Fruit fly (Drosophila melanogaster) whole organism, embryonic: ENCODE measurements around the gene ben.
A peak's percentile ranks its signal among the peaks of the same experiment; 100 is the strongest.

Experiments
- CG10274 ChIP-seq: fragments of 200-800 bp; sonication (Bioruptor generic); optimal IDR thresholded peaks from 3 replicates; lab custom pipeline; 2017; ENCODE audit warnings: missing biosample characterization, mild to moderate bottlenecking, missing genetic modification characterization
- CG10979 ChIP-seq: fragments of 200-800 bp; sonication (Bioruptor generic); optimal IDR thresholded peaks from 2 replicates; lab custom pipeline; 2018; ENCODE audit warnings: missing biosample characterization, mild to moderate bottlenecking, missing genetic modification characterization, moderate library complexity
- CG14014 ChIP-seq: fragments of 200-800 bp; sonication (Bioruptor generic); IDR thresholded peaks from 2 replicates; pipeline ENCODE4 v1.3.6; 2022; ENCODE audit warnings: missing biosample characterization, missing genetic modification characterization
- CG17328 ChIP-seq: fragments of 200-800 bp; sonication (Bioruptor generic); IDR thresholded peaks from 2 replicates; pipeline ENCODE4 v1.3.6; 2022; ENCODE audit warnings: missing biosample characterization, missing genetic modification characterization
- CG34376 ChIP-seq: fragments of 200-800 bp; sonication (Bioruptor generic); optimal IDR thresholded peaks from 2 replicates; lab custom pipeline; 2018; ENCODE audit warnings: missing biosample characterization, mild to moderate bottlenecking, missing genetic modification characterization
- Dll ChIP-seq: fragments of 200-800 bp; sonication (Bioruptor generic); IDR thresholded peaks from 4 replicates; pipeline ENCODE4 v1.3.6; 2022; ENCODE audit warnings: missing biosample characterization, missing genetic modification characterization; ENCODE audit not compliant: partially characterized antibody
- Lpt ChIP-seq: fragments of >200 bp; optimal IDR thresholded peaks from 2 replicates; lab custom pipeline; 2018; ENCODE audit warnings: missing biosample characterization, missing genetic modification characterization
- cad ChIP-seq: fragments of >200 bp; optimal IDR thresholded peaks from 2 replicates; lab custom pipeline; 2017; ENCODE audit warnings: missing biosample characterization, missing genetic modification characterization
- ham ChIP-seq: fragments of 200-800 bp; sonication (Bioruptor generic); IDR thresholded peaks from 2 replicates; pipeline ENCODE4 v1.3.6; 2022; ENCODE audit warnings: missing biosample characterization, missing genetic modification characterization

DNA sequence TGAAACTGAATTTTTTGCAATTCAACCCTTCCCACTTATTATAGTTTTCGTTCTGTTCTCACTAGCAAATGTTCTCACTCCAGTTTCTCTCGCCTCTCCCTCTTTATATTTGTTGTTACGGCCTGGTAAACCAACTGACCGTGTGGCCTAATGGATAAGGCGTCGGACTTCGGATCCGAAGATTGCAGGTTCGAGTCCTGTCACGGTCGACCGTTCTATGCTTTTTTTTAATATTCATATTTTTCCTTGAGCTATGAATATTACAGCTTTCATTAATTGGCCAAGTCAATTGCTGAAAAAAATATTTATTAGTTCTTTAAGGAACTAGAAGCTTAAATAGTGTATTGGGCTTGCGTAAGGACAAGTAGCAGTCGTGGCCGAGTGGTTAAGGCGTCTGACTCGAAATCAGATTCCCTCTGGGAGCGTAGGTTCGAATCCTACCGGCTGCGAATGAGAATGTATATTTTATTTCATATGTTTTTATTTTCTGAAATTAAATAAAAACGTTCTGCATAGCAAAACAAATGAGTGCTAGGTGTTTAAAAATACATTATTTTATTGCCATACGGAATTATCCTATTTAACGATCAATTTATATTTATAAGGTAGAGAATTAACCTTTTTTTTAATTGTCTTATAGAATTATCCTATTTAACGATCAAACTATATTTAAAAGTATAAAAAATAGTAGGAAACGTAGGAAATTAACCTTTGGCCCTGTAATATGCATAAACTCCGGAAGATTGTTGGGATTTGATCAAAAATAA lies 18.7 kb downstream of the ben start:
- TF ChIP-seq Lpt (GFP tag; lab: Kevin White, UChicago) (no peak), CG10979 (tag; lab: Kevin White, UChicago) (no peak), CG10274 (GFP tag; lab: Kevin White, UChicago) (no peak), CG17328 (no peak), ham (no peak), cad (GFP tag; lab: Kevin White, UChicago) (no peak), Dll (peak; percentile 38; the same call in 1 of the 4 replicates), CG14014 (no peak), CG34376 (no peak)
